Worm (Caenorhabditis elegans) whole organism, L3 larva: Measurements from ENCODE around the gene lnp-1.

Experiments used
- R02D3.7 ChIP-seq: fragments of 150-350 bp; optimal IDR thresholded peaks from 2 replicates; lab custom pipeline; 2014; ENCODE audit warnings: missing biosample characterization, missing genetic modification characterization
- ceh-16 ChIP-seq: sonication (generic microtip); optimal IDR thresholded peaks from 2 replicates; lab custom pipeline; 2017; ENCODE audit warnings: missing biosample characterization, missing genetic modification characterization
- ceh-28 ChIP-seq: fragments of 150-350 bp; optimal IDR thresholded peaks from 2 replicates; lab custom pipeline; 2014; ENCODE audit warnings: missing biosample characterization, missing genetic modification reagents, missing genetic modification characterization
- daf-12 ChIP-seq: fragments of 150-350 bp; optimal IDR thresholded peaks from 2 replicates; lab custom pipeline; 2014; ENCODE audit warnings: missing biosample characterization, missing genetic modification reagents, missing genetic modification characterization
- egl-27 ChIP-seq: sonication (generic microtip); optimal IDR thresholded peaks from 4 replicates; lab custom pipeline; 2017; ENCODE audit warnings: missing biosample characterization, missing genetic modification reagents, missing genetic modification characterization
- elt-1 ChIP-seq: fragments of 150-350 bp; optimal IDR thresholded peaks from 2 replicates; lab custom pipeline; 2014; ENCODE audit warnings: missing biosample characterization, missing genetic modification characterization
- elt-2 ChIP-seq: sonication (generic microtip); optimal IDR thresholded peaks from 2 replicates; lab custom pipeline; 2016; ENCODE audit warnings: missing genetic modification reagents, mild to moderate bottlenecking, missing genetic modification characterization, missing compliant biosample characterization
- elt-3 ChIP-seq, 3 experiments: fragments of 150-350 bp in 1 of 3; sonication (generic microtip) in 2 of 3; optimal IDR thresholded peaks; 2 replicates in 2 of 3; 4 replicates in 1 of 3; lab custom pipeline; 2014 to 2017; ENCODE audit warnings: missing biosample characterization in 3 of 3, missing genetic modification characterization in 3 of 3
- hmg-11 ChIP-seq: sonication (generic microtip); optimal IDR thresholded peaks from 2 replicates; lab custom pipeline; 2016; ENCODE audit warnings: missing genetic modification characterization, missing compliant biosample characterization
- jun-1 ChIP-seq: fragments of 150-350 bp; optimal IDR thresholded peaks from 2 replicates; lab custom pipeline; 2014; ENCODE audit warnings: missing biosample characterization, missing genetic modification reagents, missing genetic modification characterization
- lin-15B ChIP-seq: fragments of 150-350 bp; optimal IDR thresholded peaks from 2 replicates; lab custom pipeline; 2014; ENCODE audit warnings: missing biosample characterization, missing genetic modification characterization
- lin-39 ChIP-seq: fragments of 150-350 bp; optimal IDR thresholded peaks from 2 replicates; lab custom pipeline; 2018; ENCODE audit warnings: missing biosample characterization, missing genetic modification reagents, missing genetic modification characterization
- lsy-12 ChIP-seq: sonication (generic microtip); optimal IDR thresholded peaks from 2 replicates; lab custom pipeline; 2016; ENCODE audit warnings: mild to moderate bottlenecking, missing genetic modification characterization, missing compliant biosample characterization
- mdl-1 ChIP-seq: fragments of 150-350 bp; optimal IDR thresholded peaks from 2 replicates; lab custom pipeline; 2014; ENCODE audit warnings: missing biosample characterization, missing genetic modification characterization
- mml-1 ChIP-seq: fragments of 150-350 bp; sonication (generic microtip); optimal IDR thresholded peaks from 3 replicates; lab custom pipeline; 2014; ENCODE audit warnings: missing biosample characterization, missing genetic modification characterization
- nfya-1 ChIP-seq: sonication (generic microtip); optimal IDR thresholded peaks from 2 replicates; lab custom pipeline; 2017; ENCODE audit warnings: missing genetic modification characterization, mild to moderate bottlenecking, missing compliant biosample characterization, antibody characterized with exemption, moderate library complexity; ENCODE audit not compliant: insufficient read depth
- nhr-11 ChIP-seq: fragments of 150-350 bp; optimal IDR thresholded peaks from 2 replicates; lab custom pipeline; 2014; ENCODE audit warnings: missing biosample characterization, missing genetic modification characterization
- nhr-12 ChIP-seq: fragments of 150-350 bp; optimal IDR thresholded peaks from 2 replicates; lab custom pipeline; 2014; ENCODE audit warnings: missing biosample characterization, missing genetic modification characterization
- nhr-23 ChIP-seq: fragments of 150-350 bp; optimal IDR thresholded peaks from 2 replicates; lab custom pipeline; 2014; ENCODE audit warnings: missing biosample characterization, missing genetic modification reagents, missing genetic modification characterization
- nhr-237 ChIP-seq: fragments of 150-350 bp; optimal IDR thresholded peaks from 2 replicates; lab custom pipeline; 2014; ENCODE audit warnings: missing biosample characterization, missing genetic modification characterization
- nhr-25 ChIP-seq: sonication (generic microtip); optimal IDR thresholded peaks from 2 replicates; lab custom pipeline; 2017; ENCODE audit warnings: missing biosample characterization, missing genetic modification characterization
- nhr-28 ChIP-seq: fragments of 150-350 bp; optimal IDR thresholded peaks from 2 replicates; lab custom pipeline; 2014; ENCODE audit warnings: missing biosample characterization, missing genetic modification characterization
- nhr-43 ChIP-seq: sonication (generic microtip); optimal IDR thresholded peaks from 2 replicates; lab custom pipeline; 2016; ENCODE audit warnings: mild to moderate bottlenecking, missing genetic modification characterization, missing compliant biosample characterization; ENCODE audit not compliant: poor library complexity, severe bottlenecking
- nhr-76 ChIP-seq: fragments of 150-350 bp; sonication (generic microtip); optimal IDR thresholded peaks from 5 replicates; lab custom pipeline; 2014; ENCODE audit warnings: missing biosample characterization, missing genetic modification characterization
- pha-4 ChIP-seq: fragments of 150-350 bp; optimal IDR thresholded peaks from 2 replicates; lab custom pipeline; 2014; ENCODE audit warnings: missing biosample characterization, missing genetic modification reagents, missing genetic modification characterization
- pqm-1 ChIP-seq: fragments of 150-350 bp; optimal IDR thresholded peaks from 2 replicates; lab custom pipeline; 2017; ENCODE audit warnings: missing biosample characterization, missing genetic modification characterization, inconsistent platforms
- sea-2 ChIP-seq: fragments of 150-350 bp; sonication (generic microtip); optimal IDR thresholded peaks from 4 replicates; lab custom pipeline; 2014; ENCODE audit warnings: missing biosample characterization, missing genetic modification reagents, missing genetic modification characterization
- skn-1 ChIP-seq: fragments of 150-350 bp; optimal IDR thresholded peaks from 2 replicates; lab custom pipeline; 2014; ENCODE audit warnings: missing biosample characterization, missing genetic modification characterization
- snpc-4 ChIP-seq: fragments of 150-350 bp; optimal IDR thresholded peaks from 2 replicates; lab custom pipeline; 2014; ENCODE audit warnings: missing biosample characterization, missing genetic modification characterization
- tbx-2 ChIP-seq: sonication (generic microtip); optimal IDR thresholded peaks from 2 replicates; lab custom pipeline; 2016; ENCODE audit warnings: mild to moderate bottlenecking, missing genetic modification characterization, missing compliant biosample characterization
- unc-62 ChIP-seq: fragments of 150-350 bp; sonication (generic microtip); optimal IDR thresholded peaks from 4 replicates; lab custom pipeline; 2014; ENCODE audit warnings: missing biosample characterization, missing genetic modification reagents, missing genetic modification characterization
- zag-1 ChIP-seq: fragments of 150-350 bp; optimal IDR thresholded peaks from 2 replicates; lab custom pipeline; 2014; ENCODE audit warnings: missing biosample characterization, missing genetic modification characterization
- ztf-11 ChIP-seq: fragments of 150-350 bp; optimal IDR thresholded peaks from 2 replicates; lab custom pipeline; 2014; ENCODE audit warnings: missing biosample characterization, missing genetic modification characterization
- ztf-4 ChIP-seq: fragments of 150-350 bp; optimal IDR thresholded peaks from 2 replicates; lab custom pipeline; 2014; ENCODE audit warnings: missing biosample characterization, missing genetic modification characterization

lnp-1 gene

ce11 chrX:4600987-4601386 is 12.4 kb downstream of the lnp-1 start:
- no peak for TF ChIP-seq tbx-2
- no peak for TF ChIP-seq snpc-4 (tag; lab: Kevin White, UChicago)
- TF ChIP-seq ceh-28 (tag; lab: Kevin White, UChicago): no peak
- no peak for TF ChIP-seq nhr-28 (tag; lab: Kevin White, UChicago)
- no peak for TF ChIP-seq mml-1 (tag; lab: Kevin White, UChicago)
- TF ChIP-seq daf-12 (tag; lab: Kevin White, UChicago): no peak
- TF ChIP-seq lsy-12 (tag; lab: Kevin White, UChicago): no peak
- TF ChIP-seq nhr-76 (tag; lab: Kevin White, UChicago): no peak
- no peak for TF ChIP-seq elt-2
- no peak for TF ChIP-seq nhr-12
- no peak for TF ChIP-seq sea-2 (GFP tag; lab: Kevin White, UChicago)

DNA sequence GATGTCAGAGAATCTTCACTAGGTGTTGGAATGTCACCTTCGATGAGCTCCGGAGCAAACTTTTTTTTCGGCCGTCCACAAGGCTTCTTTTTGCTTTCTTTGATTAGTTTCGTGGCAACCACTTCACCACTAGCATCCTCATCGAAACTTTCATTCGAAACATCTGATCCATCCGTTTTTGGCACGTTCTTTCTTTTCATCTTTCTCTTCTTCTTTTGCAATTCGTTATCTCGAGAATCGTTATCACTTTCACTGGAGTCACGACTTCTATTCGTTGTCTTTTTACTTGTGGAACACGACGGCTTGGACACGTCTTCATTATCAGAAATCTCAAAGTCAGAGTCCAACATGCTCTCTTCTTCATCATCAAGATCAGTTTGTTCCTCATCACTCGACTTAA is 15.6 kb downstream of the lnp-1 start:
- TF ChIP-seq unc-62 (GFP tag; lab: Kevin White, UChicago): no peak
- TF ChIP-seq pha-4 (tag; lab: Kevin White, UChicago): no peak
- no peak for TF ChIP-seq sea-2 (GFP tag; lab: Kevin White, UChicago)
- no peak for TF ChIP-seq nhr-11 (tag; lab: Kevin White, UChicago)
- TF ChIP-seq ztf-4 (tag; lab: Kevin White, UChicago): no peak
- no peak for TF ChIP-seq nhr-43 (tag; lab: Kevin White, UChicago)
- no peak for TF ChIP-seq jun-1 (tag; lab: Kevin White, UChicago)
- no peak for TF ChIP-seq elt-3 (tag; optimal IDR thresholded peaks at IDR 0.05; lab: Kevin White, UChicago)
- no peak for TF ChIP-seq ztf-11
- no peak for TF ChIP-seq elt-2
- no peak for TF ChIP-seq nhr-23 (tag; lab: Kevin White, UChicago)

ce11 chrX:4605828-4606227 is 17.3 kb downstream of the lnp-1 start, which contains the start of gene spat-3:
Gene spat-3 (minus strand): TSS chrX:4605928.
- TF ChIP-seq tbx-2 (no peak), mml-1 (tag; lab: Kevin White, UChicago) (no peak), nhr-237 (tag; lab: Kevin White, UChicago) (no peak), skn-1 (no peak), daf-12 (tag; lab: Kevin White, UChicago) (no peak), lin-39 (tag; lab: Kevin White, UChicago) (no peak), R02D3.7 (tag; lab: Kevin White, UChicago) (no peak)

DNA sequence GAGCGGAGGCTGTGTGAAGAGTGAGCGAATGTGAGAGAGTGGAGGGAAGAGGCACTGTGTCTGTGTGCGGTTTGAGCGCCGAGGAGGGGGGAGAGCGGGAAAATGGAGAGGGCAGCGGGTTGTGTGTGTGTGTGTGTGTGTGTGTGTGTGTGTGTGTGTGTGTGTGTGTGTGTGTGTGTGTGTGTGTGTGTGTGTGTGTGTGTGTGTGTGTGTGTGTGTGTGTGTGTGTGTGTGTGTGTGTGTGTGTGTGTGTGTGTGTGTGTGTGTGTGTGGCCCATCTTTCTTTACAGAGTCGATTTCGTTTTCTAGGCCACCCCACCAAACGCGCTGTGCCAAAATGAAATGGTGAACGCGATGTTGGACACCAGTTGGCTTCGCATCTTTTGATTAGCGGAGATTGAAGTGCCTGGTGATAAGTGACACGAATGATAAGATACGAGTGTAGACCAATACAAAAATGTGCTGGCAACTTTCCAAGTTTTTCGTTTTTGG is 17.9 kb downstream of the lnp-1 start:
- peak; percentile 93 for TF ChIP-seq elt-2
- TF ChIP-seq pha-4 (tag; lab: Kevin White, UChicago): peak; percentile 34
- peak; percentile 14 for TF ChIP-seq tbx-2
- peak; percentile 77 for TF ChIP-seq lin-39 (tag; lab: Kevin White, UChicago)
- TF ChIP-seq elt-1 (tag; lab: Kevin White, UChicago): peak; percentile 12
- TF ChIP-seq zag-1 (tag; lab: Kevin White, UChicago): peak; percentile 41
- TF ChIP-seq nhr-43 (tag; lab: Kevin White, UChicago): peak; percentile 80
- peak; percentile 42 for TF ChIP-seq lin-15B (tag; lab: Kevin White, UChicago)
- TF ChIP-seq pqm-1 (tag; lab: Kevin White, UChicago): peak; percentile 5
- peak; percentile 8 for TF ChIP-seq nhr-23 (tag; lab: Kevin White, UChicago)
- TF ChIP-seq hmg-11 (tag; lab: Kevin White, UChicago): peak; percentile 72
- peak; percentile 86 for TF ChIP-seq nhr-25 (tag; lab: Kevin White, UChicago)
- TF ChIP-seq nfya-1 (tag; lab: Kevin White, UChicago): peak; percentile 53
- peak; percentile 95 for TF ChIP-seq lsy-12 (tag; lab: Kevin White, UChicago)
- TF ChIP-seq jun-1 (tag; lab: Kevin White, UChicago): peak; percentile 70

DNA sequence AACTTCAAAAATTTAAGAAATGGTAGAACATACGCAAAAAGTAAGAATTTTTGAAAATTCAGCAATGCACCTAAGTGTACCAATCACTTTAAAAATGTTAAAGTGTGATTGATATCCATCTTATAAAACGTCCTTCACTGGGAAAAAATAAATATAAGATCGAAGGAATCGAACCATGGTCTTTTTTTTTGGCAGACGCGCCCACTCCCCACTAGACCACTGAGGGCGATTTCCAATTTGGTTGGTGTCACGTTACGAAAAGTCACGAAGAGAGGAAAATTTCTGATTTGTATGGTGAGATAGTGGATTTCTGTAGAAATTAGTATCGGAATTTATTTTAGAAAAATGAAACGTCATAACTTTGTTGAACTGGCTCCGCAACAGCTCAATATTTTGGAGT is 18.7 kb downstream of the lnp-1 start:
- TF ChIP-seq nhr-76 (tag; lab: Kevin White, UChicago) (no peak), egl-27 (tag; lab: Kevin White, UChicago) (no peak), lin-39 (tag; lab: Kevin White, UChicago) (no peak), nhr-25 (tag; lab: Kevin White, UChicago) (no peak), nhr-11 (tag; lab: Kevin White, UChicago) (no peak), pqm-1 (tag; lab: Kevin White, UChicago) (no peak), elt-2 (no peak), pha-4 (tag; lab: Kevin White, UChicago) (no peak), mdl-1 (no peak), ceh-16 (tag; lab: Kevin White, UChicago) (no peak)
